Fruit fly (Drosophila melanogaster) whole organism, embryonic: ENCODE data around the gene CG17652.

Experiments
- Awh ChIP-seq: fragments of 200-800 bp; sonication (Bioruptor generic); IDR thresholded peaks from 2 replicates; pipeline ENCODE4, ENCODE4 v1.3.6; 2022; ENCODE audit warnings: missing biosample characterization, missing genetic modification characterization
- Bdp1 ChIP-seq: fragments of 200-800 bp; sonication (Bioruptor generic); optimal IDR thresholded peaks from 3 replicates; lab custom pipeline; 2016; ENCODE audit warnings: missing biosample characterization, missing genetic modification characterization
- C15 ChIP-seq: fragments of 200-800 bp; sonication (Bioruptor generic); IDR thresholded peaks from 3 replicates; pipeline ENCODE4 v1.3.6; 2022; ENCODE audit warnings: missing biosample characterization, missing genetic modification characterization
- CG10147 ChIP-seq: fragments of 200-800 bp; sonication (Bioruptor generic); optimal IDR thresholded peaks from 2 replicates; lab custom pipeline; 2019; ENCODE audit warnings: missing biosample characterization, mild to moderate bottlenecking, missing genetic modification characterization, moderate library complexity
- CG11085 ChIP-seq: fragments of 200-800 bp; sonication (Bioruptor generic); IDR thresholded peaks from 2 replicates; pipeline ENCODE4 v1.3.6; 2022; ENCODE audit warnings: missing biosample characterization, missing genetic modification characterization
- CG11560 ChIP-seq: fragments of 200-800 bp; sonication (Bioruptor generic); IDR thresholded peaks from 3 replicates; pipeline ENCODE4 v1.3.6; 2022; ENCODE audit warnings: missing biosample characterization, missing genetic modification characterization
- CG12391 ChIP-seq: fragments of 200-800 bp; sonication (Bioruptor generic); optimal IDR thresholded peaks from 3 replicates; lab custom pipeline; 2018; ENCODE audit warnings: missing biosample characterization, mild to moderate bottlenecking, missing genetic modification characterization, moderate library complexity
- CG12942 ChIP-seq: fragments of 200-800 bp; sonication (Bioruptor generic); optimal IDR thresholded peaks from 3 replicates; lab custom pipeline; 2016; ENCODE audit warnings: missing biosample characterization, missing genetic modification characterization
- CG1529 ChIP-seq: fragments of 200-800 bp; sonication (Bioruptor generic); optimal IDR thresholded peaks from 3 replicates; lab custom pipeline; 2018; ENCODE audit warnings: missing biosample characterization, missing genetic modification characterization
- CG15479 ChIP-seq: fragments of 200-800 bp; sonication (Bioruptor generic); optimal IDR thresholded peaks from 3 replicates; lab custom pipeline; 2019; ENCODE audit warnings: missing biosample characterization, mild to moderate bottlenecking, missing genetic modification characterization, moderate library complexity
- CG17802 ChIP-seq: fragments of 200-800 bp; sonication (Bioruptor generic); optimal IDR thresholded peaks from 2 replicates; lab custom pipeline; 2018; ENCODE audit warnings: missing biosample characterization, mild to moderate bottlenecking, missing genetic modification characterization, moderate library complexity
- CG2129 ChIP-seq: fragments of 200-800 bp; sonication (Bioruptor generic); IDR thresholded peaks from 2 replicates; pipeline ENCODE4 v1.3.6; 2022; ENCODE audit warnings: missing biosample characterization, missing genetic modification characterization; ENCODE audit not compliant: partially characterized antibody
- CG2202 ChIP-seq: fragments of 200-800 bp; sonication (Bioruptor generic); optimal IDR thresholded peaks from 2 replicates; lab custom pipeline; 2018; ENCODE audit warnings: missing biosample characterization, mild to moderate bottlenecking, missing genetic modification characterization
- CG34376 ChIP-seq: fragments of 200-800 bp; sonication (Bioruptor generic); optimal IDR thresholded peaks from 2 replicates; lab custom pipeline; 2018; ENCODE audit warnings: missing biosample characterization, mild to moderate bottlenecking, missing genetic modification characterization
- CG3726 ChIP-seq: fragments of 200-800 bp; sonication (Bioruptor generic); IDR thresholded peaks from 3 replicates; pipeline ENCODE4, ENCODE4 v1.3.6; 2022; ENCODE audit warnings: missing biosample characterization, missing genetic modification characterization
- CG4424 ChIP-seq: fragments of 200-800 bp; sonication (Bioruptor generic); optimal IDR thresholded peaks from 3 replicates; lab custom pipeline; 2016; ENCODE audit warnings: missing biosample characterization, missing genetic modification characterization
- CG4820 ChIP-seq: fragments of 200-800 bp; sonication (Bioruptor generic); optimal IDR thresholded peaks from 3 replicates; lab custom pipeline; 2016; ENCODE audit warnings: missing biosample characterization, missing genetic modification characterization
- CG7987 ChIP-seq: fragments of 200-800 bp; sonication (Bioruptor generic); optimal IDR thresholded peaks from 2 replicates; lab custom pipeline; 2018; ENCODE audit warnings: missing biosample characterization, mild to moderate bottlenecking, missing genetic modification characterization, moderate library complexity
- CG8478 ChIP-seq: fragments of >200 bp; optimal IDR thresholded peaks from 2 replicates; lab custom pipeline; 2018
- Camta ChIP-seq: fragments of 200-800 bp; sonication (Bioruptor generic); optimal IDR thresholded peaks from 2 replicates; lab custom pipeline; 2016; ENCODE audit warnings: missing biosample characterization, missing genetic modification characterization
- CkIIα-i1 ChIP-seq: fragments of 200-800 bp; sonication (Bioruptor generic); IDR thresholded peaks from 2 replicates; pipeline ENCODE4 v1.3.6; 2022; ENCODE audit warnings: missing biosample characterization, missing genetic modification characterization
- CoRest ChIP-seq: fragments of 200-800 bp; sonication (Bioruptor generic); optimal IDR thresholded peaks from 3 replicates; lab custom pipeline; 2018; ENCODE audit warnings: missing biosample characterization, mild to moderate bottlenecking, missing genetic modification characterization, moderate library complexity
- Dip2 ChIP-seq: fragments of 200-800 bp; sonication (Bioruptor generic); IDR thresholded peaks from 2 replicates; pipeline ENCODE4 v1.3.6; 2022; ENCODE audit warnings: missing biosample characterization, missing genetic modification characterization
- H15 ChIP-seq: fragments of 200-800 bp; sonication (Bioruptor generic); IDR thresholded peaks from 3 replicates; pipeline ENCODE4 v1.3.6; 2022; ENCODE audit warnings: missing biosample characterization, missing genetic modification characterization
- HmgZ ChIP-seq: fragments of 200-800 bp; sonication (Bioruptor generic); optimal IDR thresholded peaks from 2 replicates; lab custom pipeline; 2018; ENCODE audit warnings: missing biosample characterization, mild to moderate bottlenecking, missing genetic modification characterization
- Hmr ChIP-seq: fragments of 200-800 bp; sonication (Bioruptor generic); optimal IDR thresholded peaks from 3 replicates; lab custom pipeline; 2017; ENCODE audit warnings: mild to moderate bottlenecking, missing biosample characterization, missing genetic modification reagents, missing genetic modification characterization
- Hmx ChIP-seq: fragments of 200-800 bp; sonication (Bioruptor generic); optimal IDR thresholded peaks from 2 replicates; lab custom pipeline; 2016; ENCODE audit warnings: missing biosample characterization, missing genetic modification characterization
- Jarid2 ChIP-seq: fragments of 200-800 bp; sonication (Bioruptor generic); optimal IDR thresholded peaks from 3 replicates; lab custom pipeline; 2017; ENCODE audit warnings: mild to moderate bottlenecking, missing biosample characterization, missing genetic modification reagents, missing genetic modification characterization
- MBD-R2 ChIP-seq: fragments of 200-800 bp; sonication (Bioruptor generic); IDR thresholded peaks from 2 replicates; pipeline ENCODE4 v1.3.6; 2022; ENCODE audit warnings: missing biosample characterization, missing genetic modification characterization
- Oli ChIP-seq: fragments of 200-800 bp; sonication (Bioruptor generic); optimal IDR thresholded peaks from 2 replicates; lab custom pipeline; 2018; ENCODE audit warnings: missing biosample characterization, mild to moderate bottlenecking, missing genetic modification characterization, moderate library complexity
- Ptx1 ChIP-seq: fragments of 200-800 bp; sonication (Bioruptor generic); IDR thresholded peaks from 2 replicates; pipeline ENCODE4 v1.3.6; 2022; ENCODE audit warnings: missing biosample characterization, missing genetic modification characterization
- Spps ChIP-seq: fragments of 200-800 bp; sonication (Bioruptor generic); optimal IDR thresholded peaks from 2 replicates; lab custom pipeline; 2018; ENCODE audit warnings: missing biosample characterization, mild to moderate bottlenecking, missing genetic modification characterization
- Xbp1 ChIP-seq: fragments of 200-800 bp; sonication (Bioruptor generic); optimal IDR thresholded peaks from 3 replicates; lab custom pipeline; 2016; ENCODE audit warnings: missing biosample characterization, mild to moderate bottlenecking, missing genetic modification characterization
- cg ChIP-seq: fragments of 200-800 bp; sonication (Bioruptor generic); optimal IDR thresholded peaks from 3 replicates; lab custom pipeline; 2019; ENCODE audit warnings: missing biosample characterization, mild to moderate bottlenecking, missing genetic modification characterization, moderate library complexity
- crol ChIP-seq: fragments of 200-800 bp; sonication (Bioruptor generic); IDR thresholded peaks from 2 replicates; pipeline ENCODE4 v1.3.6; 2022; ENCODE audit warnings: missing biosample characterization, missing genetic modification characterization
- dmrt99B ChIP-seq: fragments of 200-800 bp; sonication (Bioruptor generic); optimal IDR thresholded peaks from 2 replicates; lab custom pipeline; 2018; ENCODE audit warnings: missing biosample characterization, mild to moderate bottlenecking, missing genetic modification characterization, moderate library complexity
- dysf ChIP-seq: fragments of 200-800 bp; sonication (Bioruptor generic); IDR thresholded peaks from 3 replicates; pipeline ENCODE4 v1.3.6; 2022; ENCODE audit warnings: missing biosample characterization, missing genetic modification characterization
- esg ChIP-seq: fragments of 200-800 bp; sonication (Bioruptor generic); conservative IDR thresholded peaks from 2 replicates; pipeline ENCODE4 v1.3.6; 2022; ENCODE audit warnings: missing biosample characterization, missing genetic modification characterization
- fru ChIP-seq: fragments of >200 bp; optimal IDR thresholded peaks from 2 replicates; lab custom pipeline; 2017
- fu2 ChIP-seq: fragments of 200-800 bp; sonication (Bioruptor generic); optimal IDR thresholded peaks from 2 replicates; lab custom pipeline; 2016; ENCODE audit warnings: missing biosample characterization, missing genetic modification characterization
- hb ChIP-seq: fragments of 200-800 bp; sonication (Bioruptor generic); IDR thresholded peaks from 3 replicates; pipeline ENCODE4 v1.3.6; 2022; ENCODE audit warnings: missing biosample characterization, missing genetic modification characterization; ENCODE audit not compliant: partially characterized antibody
- klu ChIP-seq: fragments of 200-800 bp; sonication (Bioruptor generic); IDR thresholded peaks from 2 replicates; pipeline ENCODE4 v1.3.6; 2022; ENCODE audit warnings: missing biosample characterization, missing genetic modification characterization
- lbe ChIP-seq: fragments of 200-800 bp; sonication (Bioruptor generic); optimal IDR thresholded peaks from 2 replicates; lab custom pipeline; 2016; ENCODE audit warnings: missing biosample characterization, mild to moderate bottlenecking, missing genetic modification characterization
- lmd ChIP-seq: fragments of 200-800 bp; sonication (Bioruptor generic); IDR thresholded peaks from 2 replicates; pipeline ENCODE4 v1.3.6; 2022; ENCODE audit warnings: missing biosample characterization, missing genetic modification characterization
- phol ChIP-seq: fragments of 200-800 bp; sonication (Bioruptor generic); optimal IDR thresholded peaks from 3 replicates; lab custom pipeline; 2018; ENCODE audit warnings: missing biosample characterization, mild to moderate bottlenecking, missing genetic modification characterization, moderate library complexity
- rib ChIP-seq: fragments of 200-800 bp; sonication (Bioruptor generic); IDR thresholded peaks from 2 replicates; pipeline ENCODE4 v1.3.6; 2022; ENCODE audit warnings: missing biosample characterization, missing genetic modification characterization
- sd ChIP-seq: fragments of 200-800 bp; sonication (Bioruptor generic); optimal IDR thresholded peaks from 3 replicates; lab custom pipeline; 2018; ENCODE audit warnings: missing biosample characterization, mild to moderate bottlenecking, missing genetic modification characterization, moderate library complexity
- slou ChIP-seq: fragments of 200-800 bp; sonication (Bioruptor generic); optimal IDR thresholded peaks from 3 replicates; lab custom pipeline; 2016; ENCODE audit warnings: missing biosample characterization, missing genetic modification characterization
- ssp ChIP-seq: fragments of 200-800 bp; sonication (Bioruptor generic); IDR thresholded peaks from 2 replicates; pipeline ENCODE4 v1.3.6; 2022; ENCODE audit warnings: missing biosample characterization, missing genetic modification characterization
- tin ChIP-seq: fragments of 200-800 bp; sonication (Bioruptor generic); optimal IDR thresholded peaks from 3 replicates; lab custom pipeline; 2016; ENCODE audit warnings: missing biosample characterization, missing genetic modification characterization
- vfl ChIP-seq: fragments of 200-800 bp; sonication (Bioruptor generic); optimal IDR thresholded peaks from 2 replicates; lab custom pipeline; 2016; ENCODE audit warnings: missing biosample characterization, missing genetic modification characterization
- zen2 ChIP-seq: fragments of 200-800 bp; sonication (Bioruptor generic); IDR thresholded peaks from 3 replicates; pipeline ENCODE4 v1.3.6; 2022; ENCODE audit warnings: missing biosample characterization, missing genetic modification characterization; ENCODE audit not compliant: partially characterized antibody

Gene CG17652

dm6 chr2L:1723937-1724591 lies 8.1 kb downstream of the CG17652 start, which contains the start of gene Rim2 (continued):
- TF ChIP-seq CG12942 (GFP tag; lab: Kevin White, UChicago) (no peak), CoRest (peak; percentile 59), lmd (GFP tag; lab: Robert Waterston, UW) (no peak), CG1529 (no peak), Hmr (GFP tag; lab: Kevin White, UChicago) (peak; percentile 78), CG2202 (tag; lab: Kevin White, UChicago) (no peak), Bdp1 (GFP tag; lab: Kevin White, UChicago) (no peak), Hmx (GFP tag; lab: Kevin White, UChicago) (no peak), zen2 (GFP tag; lab: Robert Waterston, UW) (no peak), CG2129 (GFP tag; lab: Robert Waterston, UW) (no peak), Ptx1 (GFP tag; lab: Robert Waterston, UW) (no peak), tin (GFP tag; lab: Kevin White, UChicago) (no peak), Jarid2 (peak; percentile 3), dmrt99B (tag; lab: Kevin White, UChicago) (no peak), rib (GFP tag; lab: Robert Waterston, UW) (no peak), CG8478 (lab: Kevin White, UChicago) (no peak), hb (no peak), fu2 (GFP tag; lab: Kevin White, UChicago) (no peak), klu (GFP tag; lab: Robert Waterston, UW) (no peak), CG3726 (no peak), CG12391 (peak; percentile 31), crol (GFP tag; lab: Robert Waterston, UW) (peak; percentile 49; the same call in 1 of the 2 replicates), Dip2 (GFP tag; lab: Robert Waterston, UW) (no peak), phol (peak; percentile 86), MBD-R2 (GFP tag; lab: Robert Waterston, UW) (peak; percentile 64), Awh (0 out of 2 replicates have a peak, but pooled peaks have one; percentile 23), Oli (tag; lab: Kevin White, UChicago) (no peak), CG10147 (GFP tag; lab: Kevin White, UChicago) (no peak), Spps (tag; lab: Kevin White, UChicago) (no peak), cg (GFP tag; lab: Kevin White, UChicago) (no peak), C15 (GFP tag; lab: Robert Waterston, UW) (no peak), CG4820 (no peak), CkIIα-i1 (GFP tag; lab: Robert Waterston, UW) (no peak), Xbp1 (GFP tag; lab: Kevin White, UChicago) (peak; percentile 24), vfl (GFP tag; lab: Kevin White, UChicago) (peak; percentile 25), CG11560 (tag; lab: Robert Waterston, UW) (no peak), CG34376 (GFP tag; lab: Kevin White, UChicago) (peak; percentile 27), Camta (GFP tag; lab: Kevin White, UChicago) (no peak), ssp (GFP tag; lab: Robert Waterston, UW) (no peak), lbe (no peak), HmgZ (peak; percentile 75), H15 (GFP tag; lab: Robert Waterston, UW) (no peak), CG15479 (GFP tag; lab: Kevin White, UChicago) (no peak), CG11085 (no peak), CG7987 (peak; percentile 44), CG4424 (GFP tag; lab: Kevin White, UChicago) (no peak), slou (no peak), fru (lab: Kevin White, UChicago) (no peak), sd (peak; percentile 90), dysf (GFP tag; lab: Robert Waterston, UW) (no peak), CG17802 (tag; lab: Kevin White, UChicago) (no peak), esg (GFP tag; lab: Robert Waterston, UW) (no peak)
